Fruit fly (Drosophila melanogaster) whole organism, adult: ENCODE data around the gene CG14915.

Experiments
- CG11617 ChIP-seq: fragments of 200-800 bp; sonication (Bioruptor generic); optimal IDR thresholded peaks from 2 replicates; lab custom pipeline; 2017; ENCODE audit warnings: mild to moderate bottlenecking, missing biosample characterization, missing genetic modification reagents, missing genetic modification characterization
- CG14711 ChIP-seq: fragments of 200-800 bp; sonication (Bioruptor generic); optimal IDR thresholded peaks from 2 replicates; lab custom pipeline; 2018; ENCODE audit warnings: missing biosample characterization, mild to moderate bottlenecking, missing genetic modification characterization, moderate library complexity
- CG33017 ChIP-seq: fragments of 200-800 bp; sonication (Bioruptor generic); optimal IDR thresholded peaks from 2 replicates; lab custom pipeline; 2018; ENCODE audit warnings: missing biosample characterization, mild to moderate bottlenecking, missing genetic modification characterization, moderate library complexity
- CG7101 ChIP-seq: fragments of 200-800 bp; sonication (Bioruptor generic); optimal IDR thresholded peaks from 2 replicates; lab custom pipeline; 2018; ENCODE audit warnings: missing biosample characterization, mild to moderate bottlenecking, missing genetic modification characterization, moderate library complexity
- bab1 ChIP-seq: fragments of 200-800 bp; sonication (Bioruptor generic); optimal IDR thresholded peaks from 3 replicates; lab custom pipeline; 2019; ENCODE audit warnings: missing biosample characterization, mild to moderate bottlenecking, missing genetic modification characterization, moderate library complexity
- cnc ChIP-seq, 2 experiments: fragments of >200 bp; optimal IDR thresholded peaks; 2 replicates each; lab custom pipeline; 2017
- kay ChIP-seq: fragments of 200-800 bp; sonication (Bioruptor generic); peaks from one replicate; lab custom pipeline; 2016; ENCODE audit warnings: missing biosample characterization, missing genetic modification characterization, borderline replicate concordance
- pad ChIP-seq: fragments of 200-800 bp; sonication (Bioruptor generic); optimal IDR thresholded peaks from 3 replicates; lab custom pipeline; 2017; ENCODE audit warnings: missing biosample characterization, missing genetic modification characterization, mild to moderate bottlenecking, moderate library complexity, missing genetic modification reagents

DNA sequence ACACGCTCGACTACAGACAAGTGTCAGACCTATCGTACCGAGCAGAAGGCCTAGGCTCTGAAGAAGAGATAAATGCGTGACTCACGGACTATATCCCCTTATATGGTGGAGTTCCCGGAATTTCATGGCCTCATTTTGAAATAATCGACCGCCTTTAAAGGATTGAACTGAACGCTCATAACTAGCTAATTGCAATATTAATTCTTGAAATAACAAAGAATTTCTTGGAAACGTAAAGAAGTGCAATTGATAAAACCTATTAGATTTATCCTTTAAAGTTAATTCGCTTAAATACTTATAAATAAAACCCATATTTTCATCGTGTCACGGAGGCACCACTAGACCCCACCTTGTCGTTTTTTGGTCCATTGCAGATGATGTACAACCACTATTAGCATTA, 29.8 kb upstream of the CG14915 start:
- TF ChIP-seq kay (GFP tag; lab: Kevin White, UChicago) (no peak), CG14711 (tag; lab: Kevin White, UChicago) (no peak), CG11617 (GFP tag; lab: Kevin White, UChicago) (no peak), bab1 (GFP tag; lab: Kevin White, UChicago) (no peak), CG33017 (tag; lab: Kevin White, UChicago) (no peak), CG7101 (no peak), cnc (optimal IDR thresholded peaks at IDR 0.05; lab: Kevin White, UChicago) (no peak), pad (GFP tag; lab: Kevin White, UChicago) (no peak)
